Worm (Caenorhabditis elegans) whole organism, midembryonic: ENCODE data around the gene Y113G7A.22.

ENCODE experiments used
- T22C8.4 ChIP-seq: fragments of 200-800 bp; sonication (Bioruptor generic); IDR thresholded peaks from 2 replicates; pipeline ENCODE4 v1.3.6; 2022; ENCODE audit warnings: missing genetic modification characterization, missing compliant biosample characterization
- cog-1 ChIP-seq: sonication (generic microtip); optimal IDR thresholded peaks from 2 replicates; lab custom pipeline; 2016; ENCODE audit warnings: missing genetic modification characterization, missing compliant biosample characterization
- flt-1 ChIP-seq: fragments of 200-800 bp; sonication (Bioruptor generic); IDR thresholded peaks from 2 replicates; pipeline ENCODE4 v1.3.6; 2022; ENCODE audit warnings: missing genetic modification characterization, missing compliant biosample characterization
- klf-2 ChIP-seq: fragments of 200-800 bp; sonication (Bioruptor generic); conservative IDR thresholded peaks from 2 replicates; pipeline ENCODE4 v1.3.6; 2022; ENCODE audit warnings: missing genetic modification reagents, missing genetic modification characterization, missing compliant biosample characterization
- med-1 ChIP-seq: sonication (generic microtip); optimal IDR thresholded peaks from 2 replicates; lab custom pipeline; 2017; ENCODE audit warnings: missing genetic modification characterization, mild to moderate bottlenecking, missing compliant biosample characterization, antibody characterized with exemption, missing genetic modification reagents; ENCODE audit not compliant: insufficient read depth
- ref-1 ChIP-seq: fragments of 200-800 bp; sonication (Bioruptor generic); conservative IDR thresholded peaks from 2 replicates; pipeline ENCODE4 v1.3.6; 2022; ENCODE audit warnings: missing genetic modification reagents, missing genetic modification characterization, missing compliant biosample characterization
- tab-1 ChIP-seq: fragments of 200-800 bp; sonication (Bioruptor generic); IDR thresholded peaks from 2 replicates; pipeline ENCODE4 v1.3.6; 2022; ENCODE audit warnings: missing genetic modification characterization, missing compliant biosample characterization
- ztf-23 ChIP-seq: fragments of 200-800 bp; sonication (Bioruptor generic); IDR thresholded peaks from 2 replicates; pipeline ENCODE4 v1.3.6; 2022; ENCODE audit warnings: missing genetic modification reagents, missing genetic modification characterization, missing compliant biosample characterization
- ztf-29 ChIP-seq: fragments of 200-800 bp; sonication (Bioruptor generic); IDR thresholded peaks from 2 replicates; pipeline ENCODE4 v1.3.6; 2022; ENCODE audit warnings: missing genetic modification reagents, missing genetic modification characterization, missing compliant biosample characterization

Y113G7A.22 gene

DNA sequence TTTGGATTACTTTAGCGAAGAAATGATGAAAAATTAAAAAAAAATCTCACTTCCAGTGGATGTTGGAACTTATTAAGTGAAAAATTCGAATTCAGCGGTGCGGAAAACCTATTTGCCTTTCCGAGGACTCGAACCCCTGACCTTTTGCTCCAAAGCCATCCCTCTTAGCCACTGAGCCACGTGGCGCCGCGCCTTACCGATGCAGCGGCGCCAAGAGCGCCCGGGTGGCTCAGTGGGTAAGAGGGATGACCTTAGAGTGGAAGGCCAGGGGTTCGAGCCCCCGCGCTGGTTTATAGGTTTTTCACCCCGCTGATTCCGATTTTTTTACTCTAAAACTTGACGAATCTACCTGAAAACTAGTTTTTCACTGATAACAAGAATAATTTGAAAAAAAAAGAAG is 7.6 kb downstream of the Y113G7A.22 start:
- no peak for TF ChIP-seq cog-1 (tag; lab: Kevin White, UChicago)
- no peak for TF ChIP-seq T22C8.4 (GFP tag; lab: Robert Waterston, UW)
- no peak for TF ChIP-seq flt-1
- no peak for TF ChIP-seq ref-1 (GFP tag; lab: Robert Waterston, UW)
- no peak for TF ChIP-seq ztf-29 (GFP tag; lab: Robert Waterston, UW)
- no peak for TF ChIP-seq tab-1 (GFP tag; lab: Robert Waterston, UW)
- TF ChIP-seq ztf-23, result no peak
- TF ChIP-seq med-1, result no peak
- no peak for TF ChIP-seq klf-2 (GFP tag; lab: Robert Waterston, UW)

ce11 chrV:20126637-20127036 is 8.5 kb downstream of the Y113G7A.22 start:
- TF ChIP-seq klf-2 (GFP tag; lab: Robert Waterston, UW) (0 out of 2 replicates have a peak, but pooled peaks have one; percentile 23), tab-1 (GFP tag; lab: Robert Waterston, UW) (no peak), T22C8.4 (GFP tag; lab: Robert Waterston, UW) (no peak), ztf-29 (GFP tag; lab: Robert Waterston, UW) (no peak), ztf-23 (no peak), cog-1 (tag; lab: Kevin White, UChicago) (no peak)

DNA sequence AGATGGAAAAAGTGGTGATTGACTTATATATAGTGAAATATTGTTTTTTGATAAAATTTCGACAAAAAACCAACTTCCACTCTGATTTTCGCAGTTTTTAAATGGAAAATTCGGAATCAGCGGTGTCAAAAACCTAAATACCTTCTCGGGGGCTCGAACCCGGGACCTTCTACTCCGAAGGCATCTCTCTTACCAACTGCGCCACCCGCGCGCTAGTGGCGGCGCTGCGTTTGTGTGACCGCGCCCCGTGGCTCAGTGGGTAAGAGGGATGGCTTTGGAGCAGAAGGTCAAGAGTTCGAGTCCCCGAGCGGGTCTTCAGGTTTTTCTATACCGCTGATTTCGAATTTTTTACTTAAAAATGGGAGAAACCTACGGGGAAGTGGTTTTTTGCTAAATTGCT is 10.0 kb downstream of the Y113G7A.22 start:
- TF ChIP-seq T22C8.4 (GFP tag; lab: Robert Waterston, UW) (no peak), klf-2 (GFP tag; lab: Robert Waterston, UW) (no peak), ztf-29 (GFP tag; lab: Robert Waterston, UW) (no peak), ref-1 (GFP tag; lab: Robert Waterston, UW) (no peak), med-1 (no peak), ztf-23 (no peak), flt-1 (no peak)

DNA sequence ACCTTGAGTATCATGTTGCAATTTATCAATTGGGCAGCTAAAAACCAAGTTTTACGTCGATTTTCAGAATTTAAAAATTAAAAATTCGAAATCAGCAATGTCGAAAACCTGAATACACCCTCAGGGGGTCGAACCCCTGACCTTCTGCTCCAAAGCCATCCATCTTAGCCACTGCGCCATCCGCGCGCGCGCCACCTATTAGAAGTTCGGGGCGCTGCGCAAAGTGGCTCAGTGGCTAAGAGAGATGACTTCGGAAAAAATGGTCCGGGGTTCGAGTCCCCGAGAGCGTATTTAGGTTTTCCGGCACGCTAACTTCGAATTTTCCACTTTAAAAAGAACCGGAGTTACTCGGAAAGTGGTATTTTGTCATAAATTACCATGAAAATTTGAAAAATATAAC is 10.8 kb downstream of the Y113G7A.22 start:
- TF ChIP-seq ztf-23 (no peak), T22C8.4 (GFP tag; lab: Robert Waterston, UW) (no peak), klf-2 (GFP tag; lab: Robert Waterston, UW) (no peak), cog-1 (tag; lab: Kevin White, UChicago) (no peak), med-1 (no peak), ztf-29 (GFP tag; lab: Robert Waterston, UW) (no peak), ref-1 (GFP tag; lab: Robert Waterston, UW) (no peak), tab-1 (GFP tag; lab: Robert Waterston, UW) (no peak), flt-1 (no peak)

- TF ChIP-seq ztf-29 (GFP tag; lab: Robert Waterston, UW) (no peak), T22C8.4 (GFP tag; lab: Robert Waterston, UW) (no peak), flt-1 (no peak), tab-1 (GFP tag; lab: Robert Waterston, UW) (no peak), klf-2 (GFP tag; lab: Robert Waterston, UW) (no peak), ref-1 (GFP tag; lab: Robert Waterston, UW) (no peak), cog-1 (tag; lab: Kevin White, UChicago) (no peak), ztf-23 (no peak), med-1 (no peak)
Observed at ce11 chrV:20123616-20124015, 11.5 kb downstream of the Y113G7A.22 start.

- TF ChIP-seq tab-1 (GFP tag; lab: Robert Waterston, UW) (no peak), T22C8.4 (GFP tag; lab: Robert Waterston, UW) (no peak), ztf-23 (no peak), ztf-29 (GFP tag; lab: Robert Waterston, UW) (no peak), flt-1 (no peak)
Observed at ce11 chrV:20123010-20123409, 12.1 kb downstream of the Y113G7A.22 start.

DNA sequence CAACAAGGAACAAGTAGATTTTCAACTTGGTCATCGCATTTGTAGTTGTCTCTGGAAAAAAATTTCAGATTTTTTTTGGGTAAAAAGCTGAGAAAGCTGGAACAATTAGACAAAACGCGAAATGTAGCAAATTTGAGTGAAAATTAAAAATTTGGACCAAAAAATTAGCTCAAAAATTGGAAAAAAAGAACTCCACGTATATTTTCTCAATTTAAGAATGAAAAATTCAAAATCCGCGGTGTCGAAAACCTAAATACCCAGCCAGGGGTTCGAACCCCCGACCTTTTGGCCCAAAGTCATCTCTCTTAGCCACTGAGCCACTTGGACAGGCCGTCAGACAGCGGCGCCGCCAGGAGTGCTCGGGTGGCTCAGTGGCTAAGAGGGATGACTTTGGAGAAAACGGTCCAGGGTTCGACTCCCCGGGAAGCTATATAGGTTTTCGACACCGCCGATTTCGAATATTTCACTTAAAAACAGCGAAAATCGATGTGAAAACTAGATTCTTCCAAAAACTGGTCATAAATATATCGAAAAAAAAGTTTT is 14.5 kb downstream of the Y113G7A.22 start, which contains the start of gene ncx-1:
Gene ncx-1, minus strand, starts transcription at position 51 of the 543 bp plus-strand sequence.
- TF ChIP-seq tab-1 (GFP tag; lab: Robert Waterston, UW), result no peak
- TF ChIP-seq klf-2 (GFP tag; lab: Robert Waterston, UW), result no peak
- no peak for TF ChIP-seq ref-1 (GFP tag; lab: Robert Waterston, UW)
- no peak for TF ChIP-seq T22C8.4 (GFP tag; lab: Robert Waterston, UW)
- TF ChIP-seq ztf-29 (GFP tag; lab: Robert Waterston, UW), result no peak
- no peak for TF ChIP-seq flt-1
- no peak for TF ChIP-seq cog-1 (tag; lab: Kevin White, UChicago)
- TF ChIP-seq ztf-23, result no peak
- no peak for TF ChIP-seq med-1

DNA sequence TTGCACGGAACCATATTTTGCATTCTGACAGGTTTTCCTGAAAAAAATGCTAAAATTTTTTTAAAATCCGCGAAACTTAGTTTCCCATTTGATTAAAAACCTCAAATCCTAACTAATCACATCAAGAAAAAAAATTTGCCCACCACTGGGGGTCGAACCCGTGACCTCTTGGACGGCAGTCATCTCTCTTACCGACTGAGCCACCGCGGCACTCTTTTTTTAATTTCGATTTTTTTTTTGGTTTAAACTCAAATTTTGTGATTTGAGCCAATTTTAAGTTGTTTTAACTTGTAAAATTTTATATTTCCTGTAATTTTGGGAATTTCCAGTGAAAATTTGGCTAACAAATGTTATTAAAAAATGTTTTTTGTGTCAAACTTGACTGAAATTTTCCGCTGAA is 15.4 kb downstream of the Y113G7A.22 start:
- TF ChIP-seq T22C8.4 (GFP tag; lab: Robert Waterston, UW) (no peak), ztf-29 (GFP tag; lab: Robert Waterston, UW) (no peak), cog-1 (tag; lab: Kevin White, UChicago) (no peak), klf-2 (GFP tag; lab: Robert Waterston, UW) (no peak), tab-1 (GFP tag; lab: Robert Waterston, UW) (no peak), flt-1 (no peak), ref-1 (GFP tag; lab: Robert Waterston, UW) (no peak), ztf-23 (no peak), med-1 (no peak)

- TF ChIP-seq med-1 (no peak), T22C8.4 (GFP tag; lab: Robert Waterston, UW) (peak; percentile 63; the same call in 1 of the 2 replicates)
Observed at ce11 chrV:20105210-20105793, 29.8 kb downstream of the Y113G7A.22 start.

ce11 chrV:20104417-20104816 is 30.7 kb downstream of the Y113G7A.22 start:
- TF ChIP-seq T22C8.4 (GFP tag; lab: Robert Waterston, UW) (peak; percentile 45; the same call in 1 of the 2 replicates), cog-1 (tag; lab: Kevin White, UChicago) (no peak)
